ENCODE assay signal across 4 worm cellular contexts in the genomic region with DNA sequence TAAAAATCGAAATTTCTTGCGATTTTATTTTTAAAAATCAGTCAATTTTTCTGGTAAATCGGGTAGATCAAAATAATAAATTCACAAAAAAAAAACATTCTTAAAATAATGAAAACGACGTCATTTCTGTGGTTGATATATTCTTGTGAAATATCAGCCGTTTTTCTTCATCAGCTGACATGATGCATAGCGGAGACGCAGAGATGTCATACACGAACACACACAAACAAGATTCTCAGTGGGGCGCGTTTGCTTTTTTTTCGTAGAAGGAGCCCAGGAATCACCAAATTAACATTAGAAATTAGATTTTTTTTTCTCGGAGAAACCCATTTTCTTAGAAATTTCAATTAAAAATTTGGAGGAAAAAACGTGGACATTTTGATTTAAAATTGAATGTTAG.
TF ChIP-seq lines count a peak whose summit lies in the region.

No protein-coding gene starts in this region.

TF ChIP-seq in whole organism, L2 larva, 48 proteins besides CTCF, POLR2A, EP300 and RAD21 (continues in another document):
- peak; percentile 91 for TF ChIP-seq nhr-129 (tag; optimal IDR thresholded peaks at IDR 0.05; lab: Kevin White, UChicago)
- TF ChIP-seq mdl-1 (tag; optimal IDR thresholded peaks at IDR 0.05; lab: Kevin White, UChicago), result peak in 1 of 2 experiments; percentile 54
- TF ChIP-seq sma-9 (GFP tag; optimal IDR thresholded peaks at IDR 0.05; lab: Kevin White, UChicago), result peak; percentile 85
- TF ChIP-seq sma-9 (tag; optimal IDR thresholded peaks at IDR 0.05; lab: Kevin White, UChicago), result no peak
- TF ChIP-seq crh-2 (tag; optimal IDR thresholded peaks at IDR 0.05; lab: Kevin White, UChicago), result peak; percentile 93
- TF ChIP-seq F13H6.1 (tag; optimal IDR thresholded peaks at IDR 0.05; lab: Kevin White, UChicago), result peak; percentile 66
- peak; percentile 97 for TF ChIP-seq C34F6.9 (tag; optimal IDR thresholded peaks at IDR 0.05; lab: Kevin White, UChicago)
- no peak for TF ChIP-seq nhr-10 (tag; optimal IDR thresholded peaks at IDR 0.05; lab: Kevin White, UChicago)
- no peak for TF ChIP-seq alr-1 (tag; optimal IDR thresholded peaks at IDR 0.05; lab: Kevin White, UChicago)
- peak; percentile 57 for TF ChIP-seq sem-4 (tag; optimal IDR thresholded peaks at IDR 0.05; lab: Kevin White, UChicago)
- TF ChIP-seq gmeb-1 (tag; optimal IDR thresholded peaks at IDR 0.05; lab: Kevin White, UChicago), result peak; percentile 84
- peak; percentile 75 for TF ChIP-seq skn-1 (tag; optimal IDR thresholded peaks at IDR 0.05; lab: Kevin White, UChicago)
- peak; percentile 18 for TF ChIP-seq nhr-12 (tag; optimal IDR thresholded peaks at IDR 0.05; lab: Kevin White, UChicago)
- no peak for TF ChIP-seq unc-62 (GFP tag; optimal IDR thresholded peaks at IDR 0.05; lab: Kevin White, UChicago)
- TF ChIP-seq dmd-4 (tag; optimal IDR thresholded peaks at IDR 0.05; lab: Kevin White, UChicago), result no peak
- TF ChIP-seq elt-3 (tag; optimal IDR thresholded peaks at IDR 0.05; lab: Kevin White, UChicago), result no peak
- TF ChIP-seq lin-13 (GFP tag; optimal IDR thresholded peaks at IDR 0.05; lab: Kevin White, UChicago), result peak; percentile 92
- peak; percentile 77 for TF ChIP-seq sma-3 (GFP tag; optimal IDR thresholded peaks at IDR 0.05; lab: Kevin White, UChicago)
- no peak for TF ChIP-seq elt-1 (tag; optimal IDR thresholded peaks at IDR 0.05; lab: Kevin White, UChicago)
- no peak for TF ChIP-seq R02D3.7 (tag; optimal IDR thresholded peaks at IDR 0.05; lab: Kevin White, UChicago)
- peak; percentile 7 for TF ChIP-seq blmp-1 (tag; optimal IDR thresholded peaks at IDR 0.05; lab: Kevin White, UChicago; ENCODE audit: insufficient read depth)
- TF ChIP-seq lin-39 (tag; optimal IDR thresholded peaks at IDR 0.05; lab: Kevin White, UChicago), result no peak

TF ChIP-seq in whole organism, L4 larva, 104 proteins besides CTCF, POLR2A, EP300 and RAD21 (continues in another document):
- no peak for TF ChIP-seq dmd-8 (GFP tag; IDR thresholded peaks at IDR 0.05; lab: Robert Waterston, UW)
- TF ChIP-seq lir-3 (tag; optimal IDR thresholded peaks at IDR 0.05; lab: Kevin White, UChicago), result no peak
- TF ChIP-seq lin-15B (tag; optimal IDR thresholded peaks at IDR 0.05; lab: Kevin White, UChicago), result peak; percentile 47
- TF ChIP-seq vab-7 (GFP tag; IDR thresholded peaks at IDR 0.05; lab: Robert Waterston, UW), result 0 out of 2 replicates have a peak, but pooled peaks have one; percentile 19
- no peak for TF ChIP-seq snpc-1.2 (GFP tag; IDR thresholded peaks at IDR 0.05; lab: Robert Waterston, UW)
- peak; percentile 6 for TF ChIP-seq mxl-3 (GFP tag; optimal IDR thresholded peaks at IDR 0.05; lab: Kevin White, UChicago)
- peak in 1 of 2 experiments; percentile 15 for TF ChIP-seq daf-16 (GFP tag; optimal IDR thresholded peaks at IDR 0.05; lab: Kevin White, UChicago)
- TF ChIP-seq daf-16 (tag; optimal IDR thresholded peaks at IDR 0.05; lab: Kevin White, UChicago), result peak; percentile 90
- no peak for TF ChIP-seq D1046.2 (GFP tag; IDR thresholded peaks at IDR 0.05; lab: Robert Waterston, UW)
- TF ChIP-seq nhr-42 (GFP tag; IDR thresholded peaks at IDR 0.05; lab: Robert Waterston, UW), result no peak
- TF ChIP-seq php-3 (GFP tag; IDR thresholded peaks at IDR 0.05; lab: Robert Waterston, UW), result no peak
- TF ChIP-seq lin-38 (GFP tag; IDR thresholded peaks at IDR 0.05; lab: Robert Waterston, UW), result peak; percentile 94
- peak; percentile 62 for TF ChIP-seq ceh-20 (GFP tag; IDR thresholded peaks at IDR 0.05; lab: Robert Waterston, UW)
- TF ChIP-seq mep-1 (tag; optimal IDR thresholded peaks at IDR 0.05; lab: Kevin White, UChicago), result peak; percentile 88
- TF ChIP-seq zip-11 (GFP tag; IDR thresholded peaks at IDR 0.05; lab: Robert Waterston, UW), result no peak
- no peak for TF ChIP-seq nhr-48 (tag; optimal IDR thresholded peaks at IDR 0.05; lab: Kevin White, UChicago)
- peak; percentile 69 for TF ChIP-seq dpl-1 (GFP tag; optimal IDR thresholded peaks at IDR 0.05; lab: Kevin White, UChicago)
- TF ChIP-seq pqm-1 (tag; optimal IDR thresholded peaks at IDR 0.05; lab: Kevin White, UChicago), result peak; percentile 43
- no peak for TF ChIP-seq ceh-28 (tag; optimal IDR thresholded peaks at IDR 0.05; lab: Kevin White, UChicago)
- TF ChIP-seq egl-43 (GFP tag; IDR thresholded peaks at IDR 0.05; lab: Robert Waterston, UW), result no peak
- TF ChIP-seq madf-9 (GFP tag; conservative IDR thresholded peaks at IDR 0.05; lab: Robert Waterston, UW), result no peak
- TF ChIP-seq nhr-77 (tag; optimal IDR thresholded peaks at IDR 0.05; lab: Kevin White, UChicago), result peak; percentile 89
- TF ChIP-seq ztf-11 (tag; optimal IDR thresholded peaks at IDR 0.05; lab: Kevin White, UChicago), result no peak

TF ChIP-seq in whole organism, late embryonic, 69 proteins besides CTCF, POLR2A, EP300 and RAD21 (continues in another document):
- TF ChIP-seq elt-2 (tag; optimal IDR thresholded peaks at IDR 0.05; lab: Kevin White, UChicago), result peak; percentile 45
- TF ChIP-seq hlh-6 (tag; optimal IDR thresholded peaks at IDR 0.05; lab: Kevin White, UChicago), result no peak
- TF ChIP-seq elt-4 (tag; optimal IDR thresholded peaks at IDR 0.05; lab: Kevin White, UChicago), result no peak
- peak; percentile 43 for TF ChIP-seq tbx-2 (tag; optimal IDR thresholded peaks at IDR 0.05; lab: Kevin White, UChicago)
- no peak for TF ChIP-seq eyg-1 (tag; optimal IDR thresholded peaks at IDR 0.05; lab: Kevin White, UChicago)
- no peak for TF ChIP-seq lim-6 (tag; optimal IDR thresholded peaks at IDR 0.05; lab: Kevin White, UChicago)
- no peak for TF ChIP-seq nhr-232 (tag; optimal IDR thresholded peaks at IDR 0.05; lab: Kevin White, UChicago)
- no peak for TF ChIP-seq ceh-45 (GFP tag; IDR thresholded peaks at IDR 0.05; lab: Robert Waterston, UW)
- no peak for TF ChIP-seq pha-4 (tag; optimal IDR thresholded peaks at IDR 0.05; lab: Kevin White, UChicago)
- no peak for TF ChIP-seq fax-1 (tag; optimal IDR thresholded peaks at IDR 0.05; lab: Kevin White, UChicago)
- TF ChIP-seq hlh-13 (GFP tag; optimal IDR thresholded peaks at IDR 0.05; lab: Kevin White, UChicago), result no peak
- no peak for TF ChIP-seq che-1 (tag; optimal IDR thresholded peaks at IDR 0.05; lab: Kevin White, UChicago)
- no peak for TF ChIP-seq ceh-6 (GFP tag; optimal IDR thresholded peaks at IDR 0.05; lab: Kevin White, UChicago)
- TF ChIP-seq ets-4 (tag; optimal IDR thresholded peaks at IDR 0.05; lab: Kevin White, UChicago), result no peak
- peak; percentile 74 for TF ChIP-seq unc-55 (GFP tag; optimal IDR thresholded peaks at IDR 0.05; lab: Kevin White, UChicago)
- TF ChIP-seq nfya-1 (tag; optimal IDR thresholded peaks at IDR 0.05; lab: Kevin White, UChicago), result peak; percentile 74
- TF ChIP-seq ceh-22 (tag; optimal IDR thresholded peaks at IDR 0.05; lab: Kevin White, UChicago), result no peak
- no peak for TF ChIP-seq rnt-1 (tag; optimal IDR thresholded peaks at IDR 0.05; lab: Kevin White, UChicago)
- no peak for TF ChIP-seq ama-1 (optimal IDR thresholded peaks at IDR 0.05; lab: Kevin White, UChicago)
- TF ChIP-seq ceh-24 (tag; optimal IDR thresholded peaks at IDR 0.05; lab: Kevin White, UChicago), result no peak
- TF ChIP-seq unc-42 (tag; optimal IDR thresholded peaks at IDR 0.05; lab: Kevin White, UChicago), result peak; percentile 55
- TF ChIP-seq fkh-6 (tag; optimal IDR thresholded peaks at IDR 0.05; lab: Kevin White, UChicago), result no peak
- TF ChIP-seq hlh-30 (tag; optimal IDR thresholded peaks at IDR 0.05; lab: Kevin White, UChicago; ENCODE audit: insufficient read depth), result peak; percentile 95
- TF ChIP-seq hlh-15 (tag; optimal IDR thresholded peaks at IDR 0.05; lab: Kevin White, UChicago), result no peak
- TF ChIP-seq K09A11.1 (tag; optimal IDR thresholded peaks at IDR 0.05; lab: Kevin White, UChicago; ENCODE audit: insufficient read depth), result peak; percentile 31

TF ChIP-seq in whole organism, mixed stage, embryonic, 35 proteins besides CTCF, POLR2A, EP300 and RAD21 (continues in another document):
- TF ChIP-seq ceh-83 (GFP tag; optimal IDR thresholded peaks at IDR 0.05; lab: Kevin White, UChicago), result no peak
- TF ChIP-seq elt-3 (tag; optimal IDR thresholded peaks at IDR 0.05; lab: Kevin White, UChicago), result no peak
- peak; percentile 37 for TF ChIP-seq ceh-39 (tag; optimal IDR thresholded peaks at IDR 0.05; lab: Kevin White, UChicago)
- no peak for TF ChIP-seq unc-120 (tag; optimal IDR thresholded peaks at IDR 0.05; lab: Kevin White, UChicago; ENCODE audit: poor library complexity, severe bottlenecking)
- peak; percentile 71 for TF ChIP-seq ces-1 (GFP tag; optimal IDR thresholded peaks at IDR 0.05; lab: Kevin White, UChicago)
- TF ChIP-seq mab-5 (tag; optimal IDR thresholded peaks at IDR 0.05; lab: Kevin White, UChicago), result no peak
- peak; percentile 76 for TF ChIP-seq hlh-1 (tag; optimal IDR thresholded peaks at IDR 0.05; lab: Kevin White, UChicago)
- no peak for TF ChIP-seq nhr-2 (tag; optimal IDR thresholded peaks at IDR 0.05; lab: Kevin White, UChicago)
- no peak for TF ChIP-seq nhr-12 (tag; optimal IDR thresholded peaks at IDR 0.05; lab: Kevin White, UChicago)
- peak; percentile 68 for TF ChIP-seq lin-13 (tag; optimal IDR thresholded peaks at IDR 0.05; lab: Kevin White, UChicago)
- TF ChIP-seq unc-39 (tag; optimal IDR thresholded peaks at IDR 0.05; lab: Kevin White, UChicago), result no peak
- no peak for TF ChIP-seq zip-8 (tag; optimal IDR thresholded peaks at IDR 0.05; lab: Kevin White, UChicago)
- TF ChIP-seq ham-2 (GFP tag; optimal IDR thresholded peaks at IDR 0.05; lab: Kevin White, UChicago), result no peak
- no peak for TF ChIP-seq bed-3 (GFP tag; optimal IDR thresholded peaks at IDR 0.05; lab: Kevin White, UChicago)
- TF ChIP-seq unc-62 (GFP tag; optimal IDR thresholded peaks at IDR 0.05; lab: Kevin White, UChicago), result peak; percentile 38
- no peak for TF ChIP-seq M03D4.4 (tag; optimal IDR thresholded peaks at IDR 0.05; lab: Kevin White, UChicago)
- no peak for TF ChIP-seq snpc-4 (tag; optimal IDR thresholded peaks at IDR 0.05; lab: Kevin White, UChicago)
- no peak for TF ChIP-seq nhr-76 (tag; optimal IDR thresholded peaks at IDR 0.05; lab: Kevin White, UChicago)
- no peak for TF ChIP-seq blmp-1 (tag; optimal IDR thresholded peaks at IDR 0.05; lab: Kevin White, UChicago)
- peak; percentile 67 for TF ChIP-seq lsy-2 (tag; optimal IDR thresholded peaks at IDR 0.05; lab: Kevin White, UChicago)
- TF ChIP-seq mls-2 (tag; optimal IDR thresholded peaks at IDR 0.05; lab: Kevin White, UChicago), result no peak
- TF ChIP-seq ceh-43 (GFP tag; optimal IDR thresholded peaks at IDR 0.05; lab: Kevin White, UChicago), result no peak
- TF ChIP-seq flh-1 (GFP tag; optimal IDR thresholded peaks at IDR 0.05; lab: Kevin White, UChicago), result no peak
- peak; percentile 77 for TF ChIP-seq nhr-237 (tag; optimal IDR thresholded peaks at IDR 0.05; lab: Kevin White, UChicago)
- no peak for TF ChIP-seq ztf-11 (tag; optimal IDR thresholded peaks at IDR 0.05; lab: Kevin White, UChicago)
- TF ChIP-seq elt-1 (tag; optimal IDR thresholded peaks at IDR 0.05; lab: Kevin White, UChicago; ENCODE audit: borderline replicate concordance, insufficient read depth), result no peak
- TF ChIP-seq sem-2 (GFP tag; optimal IDR thresholded peaks at IDR 0.05; lab: Kevin White, UChicago), result no peak
- TF ChIP-seq drap-1 (GFP tag; optimal IDR thresholded peaks at IDR 0.05; lab: Kevin White, UChicago), result no peak
- no peak for TF ChIP-seq tbx-8 (GFP tag; optimal IDR thresholded peaks at IDR 0.05; lab: Kevin White, UChicago)
